Worm (Caenorhabditis elegans) whole organism, L2 larva: ENCODE data around the gene cyh-1.

Experiments
- ZK546.5 ChIP-seq: sonication (generic microtip); optimal IDR thresholded peaks from 2 replicates; lab custom pipeline; 2017; ENCODE audit warnings: missing biosample characterization, missing genetic modification characterization
- egl-27 ChIP-seq: sonication (generic microtip); optimal IDR thresholded peaks from 3 replicates; lab custom pipeline; 2017; ENCODE audit warnings: missing biosample characterization, missing genetic modification reagents, missing genetic modification characterization
- elt-3 ChIP-seq: sonication (generic microtip); optimal IDR thresholded peaks from 2 replicates; lab custom pipeline; 2017; ENCODE audit warnings: missing biosample characterization, missing genetic modification characterization
- fos-1 ChIP-seq: fragments of 150-350 bp; optimal IDR thresholded peaks from 2 replicates; lab custom pipeline; 2014; ENCODE audit warnings: missing biosample characterization, missing genetic modification characterization
- gmeb-1 ChIP-seq: fragments of 150-350 bp; optimal IDR thresholded peaks from 2 replicates; lab custom pipeline; 2014; ENCODE audit warnings: missing biosample characterization, missing genetic modification characterization
- lin-39 ChIP-seq: fragments of 150-350 bp; optimal IDR thresholded peaks from 2 replicates; lab custom pipeline; 2014; ENCODE audit warnings: missing biosample characterization, missing genetic modification reagents, missing genetic modification characterization
- lsy-2 ChIP-seq, 2 experiments: fragments of 150-350 bp in 1 of 2; sonication (generic microtip) in 1 of 2; optimal IDR thresholded peaks; 2 replicates each; lab custom pipeline; 2014 to 2017; ENCODE audit warnings: missing biosample characterization in 2 of 2, missing genetic modification characterization in 2 of 2
- nhr-12 ChIP-seq: fragments of 150-350 bp; optimal IDR thresholded peaks from 2 replicates; lab custom pipeline; 2014; ENCODE audit warnings: missing biosample characterization, missing genetic modification characterization
- nhr-237 ChIP-seq: fragments of 150-350 bp; optimal IDR thresholded peaks from 2 replicates; lab custom pipeline; 2014; ENCODE audit warnings: missing biosample characterization, missing genetic modification characterization
- nhr-6 ChIP-seq: fragments of 150-350 bp; optimal IDR thresholded peaks from 2 replicates; lab custom pipeline; 2014; ENCODE audit warnings: missing biosample characterization, missing genetic modification characterization
- snpc-4 ChIP-seq: fragments of 150-350 bp; optimal IDR thresholded peaks from 2 replicates; lab custom pipeline; 2014; ENCODE audit warnings: missing biosample characterization, missing genetic modification characterization
- unc-62 ChIP-seq: fragments of 150-350 bp; optimal IDR thresholded peaks from 2 replicates; lab custom pipeline; 2014; ENCODE audit warnings: missing biosample characterization, missing genetic modification reagents, missing genetic modification characterization
- ztf-11 ChIP-seq: sonication (generic microtip); optimal IDR thresholded peaks from 2 replicates; lab custom pipeline; 2017; ENCODE audit warnings: missing biosample characterization, missing genetic modification characterization

- TF ChIP-seq fos-1 (no peak), nhr-237 (tag; lab: Kevin White, UChicago) (no peak), ZK546.5 (tag; lab: Kevin White, UChicago) (no peak), nhr-6 (tag; lab: Kevin White, UChicago) (no peak), nhr-12 (tag; lab: Kevin White, UChicago) (no peak), elt-3 (tag; lab: Kevin White, UChicago) (no peak), unc-62 (GFP tag; lab: Kevin White, UChicago) (no peak), lin-39 (tag; lab: Kevin White, UChicago) (no peak), egl-27 (tag; lab: Kevin White, UChicago) (no peak), snpc-4 (no peak), ztf-11 (tag; lab: Kevin White, UChicago) (no peak), gmeb-1 (tag; lab: Kevin White, UChicago) (no peak), lsy-2 (tag; optimal IDR thresholded peaks at IDR 0.05; lab: Kevin White, UChicago) (no peak)
Observed at ce11 chrII:3477171-3477570, 27.6 kb upstream of the cyh-1 start, which contains the start of gene fbxb-104.
